Fruit fly (Drosophila melanogaster) whole organism, adult: ENCODE results near the gene CG5850.

Experiments
- CG11617 ChIP-seq: fragments of 200-800 bp; sonication (Bioruptor generic); optimal IDR thresholded peaks from 2 replicates; lab custom pipeline; 2017; ENCODE audit warnings: mild to moderate bottlenecking, missing biosample characterization, missing genetic modification reagents, missing genetic modification characterization
- CG12768 ChIP-seq: fragments of 200-800 bp; sonication (Bioruptor generic); optimal IDR thresholded peaks from 2 replicates; lab custom pipeline; 2017; ENCODE audit warnings: missing biosample characterization, missing genetic modification characterization, mild to moderate bottlenecking, moderate library complexity, missing genetic modification reagents
- CG14711 ChIP-seq: fragments of 200-800 bp; sonication (Bioruptor generic); optimal IDR thresholded peaks from 2 replicates; lab custom pipeline; 2018; ENCODE audit warnings: missing biosample characterization, mild to moderate bottlenecking, missing genetic modification characterization, moderate library complexity
- CG1620 ChIP-seq: fragments of 200-800 bp; sonication (Bioruptor generic); optimal IDR thresholded peaks from 2 replicates; lab custom pipeline; 2016; ENCODE audit warnings: missing biosample characterization, missing genetic modification characterization
- CG33017 ChIP-seq: fragments of 200-800 bp; sonication (Bioruptor generic); optimal IDR thresholded peaks from 2 replicates; lab custom pipeline; 2018; ENCODE audit warnings: missing biosample characterization, mild to moderate bottlenecking, missing genetic modification characterization, moderate library complexity
- CG5204 ChIP-seq: fragments of 200-800 bp; sonication (Bioruptor generic); optimal IDR thresholded peaks from 2 replicates; lab custom pipeline; 2016; ENCODE audit warnings: missing biosample characterization, missing genetic modification characterization
- CG7045 ChIP-seq: fragments of 200-800 bp; sonication (Bioruptor generic); optimal IDR thresholded peaks from 2 replicates; lab custom pipeline; 2017; ENCODE audit warnings: missing biosample characterization, mild to moderate bottlenecking, missing genetic modification characterization
- CG7101 ChIP-seq: fragments of 200-800 bp; sonication (Bioruptor generic); optimal IDR thresholded peaks from 2 replicates; lab custom pipeline; 2018; ENCODE audit warnings: missing biosample characterization, mild to moderate bottlenecking, missing genetic modification characterization, moderate library complexity
- Clk ChIP-seq: fragments of 200-800 bp; sonication (Bioruptor generic); optimal IDR thresholded peaks from 2 replicates; lab custom pipeline; 2017; ENCODE audit warnings: missing biosample characterization, missing genetic modification characterization
- Crg-1 ChIP-seq: fragments of 200-800 bp; sonication (Bioruptor generic); optimal IDR thresholded peaks from 2 replicates; lab custom pipeline; 2016; ENCODE audit warnings: missing biosample characterization, missing genetic modification characterization
- Hr96 ChIP-seq: fragments of 200-800 bp; sonication (Bioruptor generic); optimal IDR thresholded peaks from 2 replicates; lab custom pipeline; 2016; ENCODE audit warnings: missing biosample characterization, missing genetic modification characterization
- Mnt ChIP-seq: fragments of 200-800 bp; sonication (Bioruptor generic); optimal IDR thresholded peaks from 2 replicates; lab custom pipeline; 2016; ENCODE audit warnings: missing biosample characterization, mild to moderate bottlenecking, missing genetic modification characterization
- bab1 ChIP-seq: fragments of 200-800 bp; sonication (Bioruptor generic); optimal IDR thresholded peaks from 3 replicates; lab custom pipeline; 2019; ENCODE audit warnings: missing biosample characterization, mild to moderate bottlenecking, missing genetic modification characterization, moderate library complexity
- cic ChIP-seq: fragments of 200-800 bp; sonication (Bioruptor generic); optimal IDR thresholded peaks from 2 replicates; lab custom pipeline; 2017; ENCODE audit warnings: missing biosample characterization, mild to moderate bottlenecking, missing genetic modification characterization, moderate library complexity
- cnc ChIP-seq, 2 experiments: fragments of >200 bp; optimal IDR thresholded peaks; 2 replicates each; lab custom pipeline; 2017
- kay ChIP-seq: fragments of 200-800 bp; sonication (Bioruptor generic); peaks from one replicate; lab custom pipeline; 2016; ENCODE audit warnings: missing biosample characterization, missing genetic modification characterization, borderline replicate concordance
- ovo ChIP-seq: fragments of 200-800 bp; sonication (Bioruptor generic); optimal IDR thresholded peaks from 2 replicates; lab custom pipeline; 2016; ENCODE audit warnings: missing biosample characterization, missing genetic modification characterization
- pad ChIP-seq: fragments of 200-800 bp; sonication (Bioruptor generic); optimal IDR thresholded peaks from 3 replicates; lab custom pipeline; 2017; ENCODE audit warnings: missing biosample characterization, missing genetic modification characterization, mild to moderate bottlenecking, moderate library complexity, missing genetic modification reagents
- tj ChIP-seq: fragments of 200-800 bp; sonication (Bioruptor generic); optimal IDR thresholded peaks from 3 replicates; lab custom pipeline; 2017; ENCODE audit warnings: missing biosample characterization, mild to moderate bottlenecking, missing genetic modification characterization, moderate library complexity
- toe ChIP-seq: fragments of 200-800 bp; sonication (Bioruptor generic); optimal IDR thresholded peaks from 2 replicates; lab custom pipeline; 2016; ENCODE audit warnings: missing biosample characterization, missing genetic modification characterization

CG5850 gene

DNA sequence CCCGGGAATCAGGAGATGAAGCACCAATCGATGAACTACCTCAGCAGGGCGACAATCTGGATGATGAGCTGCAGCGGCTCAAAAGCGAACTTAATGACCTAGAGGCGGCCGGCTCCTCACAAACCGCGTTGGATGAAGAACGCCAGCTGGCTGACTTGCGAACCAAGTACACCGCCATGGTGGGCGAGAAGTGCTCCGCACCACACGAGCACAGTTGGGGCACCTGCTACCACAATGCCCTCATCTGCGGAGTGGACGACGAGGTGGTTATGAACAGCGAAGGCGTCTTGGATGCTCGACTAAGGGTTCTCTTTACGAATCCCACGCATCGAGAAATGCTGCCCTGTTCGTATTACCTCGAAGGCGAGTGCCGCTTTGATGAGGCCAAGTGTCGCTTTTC, 9.1 kb downstream of the CG5850 start:
- TF ChIP-seq CG5204 (GFP tag; lab: Kevin White, UChicago) = no peak
- TF ChIP-seq Crg-1 (GFP tag; lab: Kevin White, UChicago) = no peak
- TF ChIP-seq pad = no peak
- TF ChIP-seq CG33017 = no peak
- TF ChIP-seq CG1620 (GFP tag; lab: Kevin White, UChicago) = no peak
- TF ChIP-seq Hr96 (GFP tag; lab: Kevin White, UChicago) = no peak
- TF ChIP-seq ovo (GFP tag; lab: Kevin White, UChicago) = no peak
- TF ChIP-seq kay (GFP tag; lab: Kevin White, UChicago) = no peak
- TF ChIP-seq CG12768 = no peak
- TF ChIP-seq CG7045 (GFP tag; lab: Kevin White, UChicago) = no peak

DNA sequence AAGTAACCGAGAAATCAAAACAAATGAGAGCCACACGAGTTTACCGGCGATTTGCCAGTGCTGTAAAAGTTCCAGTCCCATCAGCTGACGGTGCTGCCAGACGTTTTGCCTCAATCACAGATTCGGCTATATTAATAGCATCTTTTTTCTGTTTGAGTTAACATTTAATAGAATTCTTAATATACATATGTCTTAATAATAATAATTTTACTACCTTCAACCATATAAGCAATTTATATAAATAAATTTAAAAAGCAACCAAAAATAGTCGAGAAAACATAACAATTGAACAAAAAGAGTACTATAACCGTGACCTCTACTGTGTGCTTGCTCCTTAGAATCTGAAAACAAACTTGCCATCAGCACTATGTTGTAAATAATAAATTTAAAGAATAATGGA, 9.6 kb downstream of the CG5850 start, which contains the start of the genes CG13126 and CG4709:
Gene CG13126 (minus strand): TSS at position 63 of the 400 bp plus-strand sequence.
Gene CG4709 (plus strand): TSS at position 207 of the 400 bp plus-strand sequence.
- TF ChIP-seq ovo (GFP tag; lab: Kevin White, UChicago) (peak; percentile 38), toe (GFP tag; lab: Kevin White, UChicago) (peak; percentile 60), Clk (GFP tag; lab: Kevin White, UChicago) (peak; percentile 61), CG11617 (GFP tag; lab: Kevin White, UChicago) (peak; percentile 89), CG7101 (tag; lab: Kevin White, UChicago) (peak; percentile 94), bab1 (peak; percentile 92), CG33017 (peak; percentile 89), CG14711 (tag; lab: Kevin White, UChicago) (peak; percentile 95), CG12768 (peak; percentile 90), pad (peak; percentile 79), CG7045 (GFP tag; lab: Kevin White, UChicago) (peak; percentile 89), CG5204 (GFP tag; lab: Kevin White, UChicago) (no peak), cic (GFP tag; lab: Kevin White, UChicago) (peak; percentile 50), kay (GFP tag; lab: Kevin White, UChicago) (no peak), Mnt (peak; percentile 85), tj (GFP tag; lab: Kevin White, UChicago) (peak; percentile 61), CG1620 (GFP tag; lab: Kevin White, UChicago) (no peak), cnc (optimal IDR thresholded peaks at IDR 0.05; lab: Kevin White, UChicago) (no peak), Hr96 (GFP tag; lab: Kevin White, UChicago) (peak; percentile 17), Crg-1 (GFP tag; lab: Kevin White, UChicago) (peak; percentile 69)

DNA sequence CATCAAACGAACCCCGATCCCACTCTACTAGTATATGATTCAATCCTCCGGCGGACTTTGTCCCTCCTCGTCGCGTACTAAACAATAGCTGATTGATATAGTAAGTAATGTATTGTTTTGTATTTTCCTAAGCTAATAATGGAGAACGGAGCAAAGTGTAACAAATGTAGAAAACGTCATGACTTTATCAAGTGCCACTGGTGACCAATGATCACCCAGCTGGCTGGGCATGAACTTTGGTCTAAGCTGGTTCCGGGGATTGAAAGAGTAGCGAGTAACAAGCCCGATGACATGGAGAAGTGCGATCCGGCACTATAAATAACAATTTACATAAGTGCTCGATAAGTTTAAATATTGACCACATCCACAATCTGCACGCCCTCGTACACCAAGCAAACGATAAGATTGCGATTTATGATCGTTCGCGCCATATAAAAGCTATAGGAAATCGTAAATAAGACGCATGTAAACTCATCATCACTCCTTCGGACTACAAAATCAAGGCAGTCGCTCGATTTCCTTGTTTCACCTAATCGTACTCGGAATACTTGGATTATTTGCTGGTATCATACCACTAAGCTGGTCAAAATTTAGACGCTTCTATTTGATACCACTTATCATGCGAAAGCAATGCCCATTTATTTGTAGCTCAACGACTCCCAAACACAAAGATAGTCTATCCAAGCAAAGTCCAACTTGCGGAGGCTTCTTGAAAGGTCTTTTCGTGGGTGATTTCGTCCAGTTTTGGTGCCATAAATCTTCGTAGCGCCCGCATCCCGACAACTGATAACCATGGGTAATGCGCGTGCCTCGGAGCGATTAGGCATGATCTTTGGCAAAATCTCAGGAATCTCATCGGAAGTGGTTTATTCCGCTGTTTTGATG, 14.3 kb downstream of the CG5850 start:
- TF ChIP-seq CG7045 (GFP tag; lab: Kevin White, UChicago) (peak; percentile 0), cic (GFP tag; lab: Kevin White, UChicago) (peak; percentile 19), CG12768 (peak; percentile 72), Clk (GFP tag; lab: Kevin White, UChicago) (no peak)

DNA sequence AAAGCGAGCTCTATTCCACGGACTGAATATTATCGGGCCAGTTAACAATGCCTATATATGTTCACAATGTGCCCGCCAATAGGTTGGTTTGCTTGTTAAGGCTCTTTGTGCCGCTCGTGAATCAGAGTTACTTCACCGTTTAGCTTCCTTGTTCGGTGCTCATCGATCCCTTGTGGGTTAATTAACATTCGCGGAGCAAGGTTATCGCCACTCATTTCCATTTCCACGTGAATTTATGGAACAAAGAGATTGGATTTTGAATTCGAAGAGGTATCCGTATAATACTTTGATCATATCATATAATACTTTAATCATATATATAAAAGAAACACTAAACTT, 15.3 kb downstream of the CG5850 start:
- TF ChIP-seq CG7101 (tag; lab: Kevin White, UChicago) = no peak
- TF ChIP-seq kay (GFP tag; lab: Kevin White, UChicago) = no peak
- TF ChIP-seq Mnt = no peak
- no peak for TF ChIP-seq Crg-1 (GFP tag; lab: Kevin White, UChicago)

DNA sequence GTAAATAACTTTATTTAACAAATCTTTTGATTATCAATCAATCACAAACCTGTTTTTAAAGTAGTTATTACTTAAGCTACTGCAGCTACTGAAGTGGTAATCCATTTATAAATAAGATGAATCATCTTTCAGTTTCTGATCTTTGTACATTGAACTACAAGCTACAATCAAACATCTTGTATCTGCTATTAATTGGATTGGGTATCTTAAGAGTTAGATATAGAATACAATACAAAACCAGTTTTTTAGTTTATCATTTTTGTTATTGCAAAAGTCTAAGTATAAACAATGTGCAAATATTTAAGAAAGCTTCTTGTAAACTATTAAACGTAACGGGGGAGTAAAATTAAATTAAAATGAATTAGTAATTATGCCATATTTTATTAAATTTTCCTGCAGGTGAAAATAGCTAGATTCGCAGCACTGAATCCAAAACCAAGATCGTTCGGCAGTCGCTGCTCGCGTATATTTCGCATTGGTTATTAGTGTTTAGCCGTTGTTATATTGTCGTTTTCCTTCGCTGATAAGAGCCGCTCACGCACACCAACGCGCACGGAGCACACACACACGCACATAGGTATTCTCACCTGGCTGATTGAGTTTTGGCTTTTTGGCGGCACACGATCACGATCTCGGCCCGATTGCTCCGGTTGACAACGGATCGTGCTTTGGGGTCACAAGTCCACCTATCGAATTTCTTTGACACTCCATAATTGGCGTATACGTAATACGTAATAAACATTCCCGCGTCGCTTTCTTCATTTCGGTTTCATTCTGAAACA, 15.8 kb downstream of the CG5850 start:
- TF ChIP-seq CG7101 (tag; lab: Kevin White, UChicago) (no peak), CG12768 (peak; percentile 68), CG5204 (GFP tag; lab: Kevin White, UChicago) (no peak), cic (GFP tag; lab: Kevin White, UChicago) (peak; percentile 47)

DNA sequence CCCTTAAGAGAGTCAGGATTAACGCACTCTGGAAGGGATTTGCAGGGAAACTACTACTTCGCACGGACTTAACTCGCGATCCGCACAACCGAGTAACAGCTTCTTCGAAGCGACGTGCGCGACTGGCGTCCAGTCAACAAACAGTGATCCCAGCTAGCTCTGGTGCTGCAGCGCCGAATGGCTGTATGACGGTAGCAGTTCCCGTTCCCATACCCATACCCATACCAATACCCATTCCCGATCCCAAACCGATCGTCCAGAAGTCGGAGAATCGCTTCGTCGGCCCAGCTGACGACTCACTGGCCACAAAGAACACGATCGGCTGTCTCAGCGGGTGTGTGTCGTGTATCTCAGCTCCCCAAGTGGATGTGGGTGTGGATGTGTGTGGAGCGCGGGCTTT, 16.5 kb downstream of the CG5850 start, which contains the start of gene CG5853:
Gene CG5853 (minus strand): TSS at position 384 of the 400 bp plus-strand sequence.
- no peak for TF ChIP-seq cnc (optimal IDR thresholded peaks at IDR 0.05; lab: Kevin White, UChicago)
- TF ChIP-seq CG7101 (tag; lab: Kevin White, UChicago) = peak; percentile 26
- TF ChIP-seq ovo (GFP tag; lab: Kevin White, UChicago) = peak; percentile 37
- TF ChIP-seq Mnt = peak; percentile 79
- peak; percentile 79 for TF ChIP-seq cic (GFP tag; lab: Kevin White, UChicago)
- TF ChIP-seq Clk (GFP tag; lab: Kevin White, UChicago) = peak; percentile 25
- peak; percentile 27 for TF ChIP-seq CG33017
- peak; percentile 46 for TF ChIP-seq Hr96 (GFP tag; lab: Kevin White, UChicago)
- no peak for TF ChIP-seq CG5204 (GFP tag; lab: Kevin White, UChicago)
- TF ChIP-seq tj (GFP tag; lab: Kevin White, UChicago) = peak; percentile 25
- TF ChIP-seq CG12768 = peak; percentile 78
- TF ChIP-seq CG1620 (GFP tag; lab: Kevin White, UChicago) = no peak
- TF ChIP-seq CG14711 (tag; lab: Kevin White, UChicago) = peak; percentile 11
- peak; percentile 62 for TF ChIP-seq bab1
- TF ChIP-seq kay (GFP tag; lab: Kevin White, UChicago) = no peak
- TF ChIP-seq CG7045 (GFP tag; lab: Kevin White, UChicago) = no peak
- TF ChIP-seq toe (GFP tag; lab: Kevin White, UChicago) = peak; percentile 18
- no peak for TF ChIP-seq Crg-1 (GFP tag; lab: Kevin White, UChicago)
- peak; percentile 33 for TF ChIP-seq pad
- TF ChIP-seq CG11617 (GFP tag; lab: Kevin White, UChicago) = no peak
